Worm (Caenorhabditis elegans): ENCODE results near the gene cisd-1.

- TF ChIP-seq ama-1 (optimal IDR thresholded peaks at IDR 0.05), result no peak
- no peak for TF ChIP-seq ctbp-1 (GFP tag; IDR thresholded peaks at IDR 0.05)
- TF ChIP-seq unc-62 (GFP tag; optimal IDR thresholded peaks at IDR 0.05 in 1 of 2), result no peak
- TF ChIP-seq unc-62 (tag; optimal IDR thresholded peaks at IDR 0.05), result no peak
Measured at ce11 chrII:11503761-11504160, 34.3 kb upstream of the cisd-1 start.
